Worm (Caenorhabditis elegans): ENCODE results near the gene C11D2.3.

- TF ChIP-seq tag-97 (GFP tag; IDR thresholded peaks at IDR 0.05) (no peak), ztf-11 (tag; optimal IDR thresholded peaks at IDR 0.05) (no peak), ceh-82 (tag; optimal IDR thresholded peaks at IDR 0.05) (no peak), zfp-3 (GFP tag; conservative IDR thresholded peaks at IDR 0.05) (no peak), dmd-9 (GFP tag; IDR thresholded peaks at IDR 0.05) (no peak), snpc-4 (tag; optimal IDR thresholded peaks at IDR 0.05) (no peak)
Observed at ce11 chrIV:6185578-6185977, 34.0 kb downstream of the C11D2.3 start, which contains the start of gene asp-9.

Data from whole organism, L4 larva.